Worm (Caenorhabditis elegans) whole organism, mixed stage, embryonic: ENCODE results near the gene F21C10.7.

ENCODE experiments used
- bed-3 ChIP-seq: fragments of 200-800 bp; sonication (Bioruptor generic); optimal IDR thresholded peaks from 3 replicates; lab custom pipeline; 2018; ENCODE audit warnings: mild to moderate bottlenecking, missing genetic modification characterization, moderate library complexity, missing compliant biosample characterization
- blmp-1 ChIP-seq: fragments of 150-350 bp; optimal IDR thresholded peaks from 2 replicates; lab custom pipeline; 2014; ENCODE audit warnings: missing biosample characterization, missing genetic modification characterization
- ceh-39 ChIP-seq: fragments of 150-350 bp; optimal IDR thresholded peaks from 2 replicates; lab custom pipeline; 2014; ENCODE audit warnings: missing biosample characterization, missing genetic modification characterization
- ceh-43 ChIP-seq: fragments of 200-800 bp; sonication (Bioruptor generic); optimal IDR thresholded peaks from 2 replicates; lab custom pipeline; 2018; ENCODE audit warnings: mild to moderate bottlenecking, missing genetic modification characterization, moderate library complexity, missing compliant biosample characterization
- ceh-83 ChIP-seq: fragments of 200-800 bp; sonication (Bioruptor generic); optimal IDR thresholded peaks from 2 replicates; lab custom pipeline; 2018; ENCODE audit warnings: mild to moderate bottlenecking, missing genetic modification characterization, missing compliant biosample characterization
- ces-1 ChIP-seq: fragments of 150-350 bp; optimal IDR thresholded peaks from 2 replicates; lab custom pipeline; 2014; ENCODE audit warnings: missing biosample characterization, missing genetic modification reagents, missing genetic modification characterization
- cnd-1 ChIP-seq: fragments of 200-800 bp; sonication (Bioruptor generic); optimal IDR thresholded peaks from 2 replicates; lab custom pipeline; 2018; ENCODE audit warnings: mild to moderate bottlenecking, missing genetic modification characterization, missing compliant biosample characterization
- drap-1 ChIP-seq: fragments of 200-800 bp; sonication (Bioruptor generic); optimal IDR thresholded peaks from 3 replicates; lab custom pipeline; 2018; ENCODE audit warnings: mild to moderate bottlenecking, missing genetic modification characterization, missing compliant biosample characterization
- elt-1 ChIP-seq: sonication (generic microtip); optimal IDR thresholded peaks from 2 replicates; lab custom pipeline; 2017; ENCODE audit warnings: missing genetic modification characterization, mild to moderate bottlenecking, missing compliant biosample characterization, antibody characterized with exemption, moderate library complexity, borderline replicate concordance; ENCODE audit not compliant: insufficient read depth
- elt-3 ChIP-seq: fragments of 150-350 bp; optimal IDR thresholded peaks from 2 replicates; lab custom pipeline; 2014; ENCODE audit warnings: missing biosample characterization, missing genetic modification characterization
- flh-1 ChIP-seq: fragments of 200-800 bp; sonication (Bioruptor generic); optimal IDR thresholded peaks from 2 replicates; lab custom pipeline; 2018; ENCODE audit warnings: mild to moderate bottlenecking, missing genetic modification characterization, moderate library complexity, missing compliant biosample characterization
- ham-2 ChIP-seq: fragments of 200-800 bp; sonication (Bioruptor generic); optimal IDR thresholded peaks from 2 replicates; lab custom pipeline; 2018; ENCODE audit warnings: mild to moderate bottlenecking, missing genetic modification characterization, missing compliant biosample characterization
- hlh-1 ChIP-seq: fragments of 150-350 bp; optimal IDR thresholded peaks from 2 replicates; lab custom pipeline; 2014; ENCODE audit warnings: missing biosample characterization, missing genetic modification reagents, missing genetic modification characterization
- lin-13 ChIP-seq: fragments of 150-350 bp; optimal IDR thresholded peaks from 2 replicates; lab custom pipeline; 2014; ENCODE audit warnings: missing biosample characterization, missing genetic modification characterization
- lin-32 ChIP-seq: fragments of 200-800 bp; sonication (Bioruptor generic); optimal IDR thresholded peaks from 2 replicates; lab custom pipeline; 2018; ENCODE audit warnings: mild to moderate bottlenecking, missing genetic modification characterization, missing compliant biosample characterization
- lsy-2 ChIP-seq: fragments of 150-350 bp; optimal IDR thresholded peaks from 2 replicates; lab custom pipeline; 2014; ENCODE audit warnings: missing biosample characterization, missing genetic modification characterization
- mab-5 ChIP-seq: fragments of 150-350 bp; optimal IDR thresholded peaks from 2 replicates; lab custom pipeline; 2014; ENCODE audit warnings: missing biosample characterization, missing genetic modification characterization
- mep-1 ChIP-seq: fragments of 150-350 bp; optimal IDR thresholded peaks from 2 replicates; lab custom pipeline; 2017; ENCODE audit warnings: missing biosample characterization, missing genetic modification reagents, missing genetic modification characterization, inconsistent platforms
- mls-2 ChIP-seq: sonication (generic microtip); optimal IDR thresholded peaks from 2 replicates; lab custom pipeline; 2016; ENCODE audit warnings: mild to moderate bottlenecking, missing genetic modification characterization, moderate library complexity, missing compliant biosample characterization
- nhr-12 ChIP-seq: fragments of 150-350 bp; optimal IDR thresholded peaks from 2 replicates; lab custom pipeline; 2014; ENCODE audit warnings: missing biosample characterization, missing genetic modification characterization
- nhr-2 ChIP-seq: fragments of 150-350 bp; optimal IDR thresholded peaks from 2 replicates; lab custom pipeline; 2014; ENCODE audit warnings: missing biosample characterization, missing genetic modification characterization
- nhr-237 ChIP-seq: fragments of 150-350 bp; optimal IDR thresholded peaks from 2 replicates; lab custom pipeline; 2014; ENCODE audit warnings: missing biosample characterization, missing genetic modification characterization
- nhr-28 ChIP-seq: fragments of 150-350 bp; optimal IDR thresholded peaks from 2 replicates; lab custom pipeline; 2014; ENCODE audit warnings: missing biosample characterization, missing genetic modification characterization
- nhr-76 ChIP-seq: sonication (generic microtip); optimal IDR thresholded peaks from 2 replicates; lab custom pipeline; 2017; ENCODE audit warnings: missing biosample characterization, missing genetic modification characterization
- pha-4 ChIP-seq: fragments of 150-350 bp; optimal IDR thresholded peaks from 2 replicates; lab custom pipeline; 2018; ENCODE audit warnings: missing biosample characterization, missing genetic modification reagents, missing genetic modification characterization
- sem-2 ChIP-seq: fragments of 200-800 bp; sonication (Bioruptor generic); optimal IDR thresholded peaks from 2 replicates; lab custom pipeline; 2018; ENCODE audit warnings: mild to moderate bottlenecking, missing genetic modification characterization, missing compliant biosample characterization
- snpc-4 ChIP-seq: fragments of 150-350 bp; optimal IDR thresholded peaks from 2 replicates; lab custom pipeline; 2014; ENCODE audit warnings: missing biosample characterization, missing genetic modification characterization
- tbx-8 ChIP-seq: fragments of 200-800 bp; sonication (Bioruptor generic); optimal IDR thresholded peaks from 2 replicates; lab custom pipeline; 2018; ENCODE audit warnings: mild to moderate bottlenecking, missing genetic modification characterization, moderate library complexity, missing compliant biosample characterization
- unc-120 ChIP-seq: sonication (generic microtip); optimal IDR thresholded peaks from 2 replicates; lab custom pipeline; 2017; ENCODE audit warnings: missing genetic modification characterization, missing compliant biosample characterization; ENCODE audit not compliant: poor library complexity, severe bottlenecking
- unc-39 ChIP-seq: fragments of 150-350 bp; optimal IDR thresholded peaks from 2 replicates; lab custom pipeline; 2014; ENCODE audit warnings: missing biosample characterization, missing genetic modification characterization
- unc-62 ChIP-seq: fragments of 150-350 bp; optimal IDR thresholded peaks from 2 replicates; lab custom pipeline; 2014; ENCODE audit warnings: missing biosample characterization, missing genetic modification reagents, missing genetic modification characterization
- zip-8 ChIP-seq: fragments of 150-350 bp; optimal IDR thresholded peaks from 2 replicates; lab custom pipeline; 2014; ENCODE audit warnings: missing biosample characterization, missing genetic modification characterization
- ztf-11 ChIP-seq: fragments of 150-350 bp; optimal IDR thresholded peaks from 2 replicates; lab custom pipeline; 2014; ENCODE audit warnings: missing biosample characterization, missing genetic modification characterization

F21C10.7 gene

DNA sequence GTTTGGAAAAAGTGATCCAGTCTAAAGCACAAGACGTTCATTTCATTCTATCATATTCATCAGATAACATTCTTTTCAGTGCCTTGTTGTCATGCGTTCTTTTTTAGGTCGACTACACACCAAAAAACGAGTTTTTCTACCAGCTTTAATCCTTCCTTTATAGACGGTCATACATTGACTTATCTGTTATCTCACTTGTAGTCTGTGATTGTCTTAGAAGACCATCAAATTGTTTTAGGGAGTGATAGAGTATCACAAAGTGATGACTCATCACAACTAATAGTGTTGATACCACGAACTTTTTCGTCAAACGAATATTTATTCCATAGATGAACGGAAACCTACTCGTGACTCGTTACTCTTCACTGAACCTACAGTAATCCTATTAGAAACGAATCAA is 26.7 kb upstream of the F21C10.7 start:
- TF ChIP-seq pha-4 (tag; lab: Kevin White, UChicago), result no peak
- TF ChIP-seq ham-2 (GFP tag; lab: Kevin White, UChicago), result no peak
- TF ChIP-seq cnd-1, result no peak
- TF ChIP-seq nhr-28 (tag; lab: Kevin White, UChicago), result no peak
- no peak for TF ChIP-seq hlh-1
- no peak for TF ChIP-seq zip-8 (tag; lab: Kevin White, UChicago)
- no peak for TF ChIP-seq unc-120
- TF ChIP-seq nhr-2 (tag; lab: Kevin White, UChicago), result no peak
- TF ChIP-seq nhr-237 (tag; lab: Kevin White, UChicago), result no peak
- TF ChIP-seq unc-62 (GFP tag; lab: Kevin White, UChicago), result no peak
- no peak for TF ChIP-seq sem-2
- no peak for TF ChIP-seq ceh-39 (tag; lab: Kevin White, UChicago)
- no peak for TF ChIP-seq ceh-43 (GFP tag; lab: Kevin White, UChicago)

ce11 chrV:9088758-9089157 is 23.8 kb upstream of the F21C10.7 start:
- TF ChIP-seq blmp-1 (tag; lab: Kevin White, UChicago) (no peak), mls-2 (tag; lab: Kevin White, UChicago) (peak; percentile 63)

- TF ChIP-seq cnd-1 (no peak), sem-2 (no peak), nhr-2 (tag; lab: Kevin White, UChicago) (no peak), ceh-43 (GFP tag; lab: Kevin White, UChicago) (no peak), bed-3 (GFP tag; lab: Kevin White, UChicago) (no peak), pha-4 (tag; lab: Kevin White, UChicago) (no peak), drap-1 (GFP tag; lab: Kevin White, UChicago) (no peak), mep-1 (tag; lab: Kevin White, UChicago) (no peak), lin-32 (GFP tag; lab: Kevin White, UChicago) (no peak), ces-1 (GFP tag; lab: Kevin White, UChicago) (no peak), nhr-12 (no peak), nhr-76 (tag; lab: Kevin White, UChicago) (no peak), elt-1 (tag; lab: Kevin White, UChicago) (no peak)
These were observed 20.4 kb upstream of the F21C10.7 start, which contains the start of gene T27E4.1 for ce11 chrV:9092209-9092608. T27E4.1 (plus strand) TSS chrV:9092345.

DNA sequence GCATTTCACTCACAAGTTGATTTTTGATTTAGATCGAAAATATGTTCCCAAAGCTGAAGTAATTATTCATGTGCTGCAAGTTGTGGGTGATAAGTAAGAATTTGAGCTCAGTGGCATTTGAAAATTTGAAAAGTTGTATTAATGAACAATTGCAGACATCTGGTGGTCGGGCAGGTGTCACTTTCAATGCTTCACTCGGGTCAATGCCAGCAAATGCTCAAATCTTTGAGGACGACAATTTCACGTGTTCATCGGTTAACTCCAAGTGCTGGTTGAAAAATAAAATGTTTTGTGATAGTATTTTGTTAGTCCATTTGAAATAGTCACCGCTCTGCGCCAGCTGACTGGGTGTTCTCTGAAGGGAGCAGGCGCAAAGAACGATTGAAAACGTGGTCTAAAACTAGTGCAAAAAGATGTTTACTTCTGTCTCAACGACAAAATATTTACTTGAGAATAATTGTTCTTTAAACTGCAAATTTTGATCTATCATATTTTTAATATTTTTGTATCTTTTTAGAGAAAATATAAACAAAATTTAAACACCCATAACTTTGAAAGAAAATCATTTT is 18.4 kb upstream of the F21C10.7 start:
- no peak for TF ChIP-seq unc-120
- no peak for TF ChIP-seq nhr-76 (tag; lab: Kevin White, UChicago)
- peak; percentile 69 for TF ChIP-seq hlh-1
- no peak for TF ChIP-seq ceh-43 (GFP tag; lab: Kevin White, UChicago)
- no peak for TF ChIP-seq pha-4 (tag; lab: Kevin White, UChicago)
- no peak for TF ChIP-seq ceh-83 (GFP tag; lab: Kevin White, UChicago)

- no peak for TF ChIP-seq ham-2 (GFP tag; lab: Kevin White, UChicago)
- no peak for TF ChIP-seq drap-1 (GFP tag; lab: Kevin White, UChicago)
- TF ChIP-seq ceh-39 (tag; lab: Kevin White, UChicago), result no peak
- no peak for TF ChIP-seq sem-2
- TF ChIP-seq unc-39 (tag; lab: Kevin White, UChicago), result no peak
- no peak for TF ChIP-seq mep-1 (tag; lab: Kevin White, UChicago)
- TF ChIP-seq nhr-2 (tag; lab: Kevin White, UChicago), result no peak
- no peak for TF ChIP-seq elt-3 (tag; lab: Kevin White, UChicago)
- no peak for TF ChIP-seq mls-2 (tag; lab: Kevin White, UChicago)
These were observed 17.6 kb upstream of the F21C10.7 start for ce11 chrV:9094976-9095375.

DNA sequence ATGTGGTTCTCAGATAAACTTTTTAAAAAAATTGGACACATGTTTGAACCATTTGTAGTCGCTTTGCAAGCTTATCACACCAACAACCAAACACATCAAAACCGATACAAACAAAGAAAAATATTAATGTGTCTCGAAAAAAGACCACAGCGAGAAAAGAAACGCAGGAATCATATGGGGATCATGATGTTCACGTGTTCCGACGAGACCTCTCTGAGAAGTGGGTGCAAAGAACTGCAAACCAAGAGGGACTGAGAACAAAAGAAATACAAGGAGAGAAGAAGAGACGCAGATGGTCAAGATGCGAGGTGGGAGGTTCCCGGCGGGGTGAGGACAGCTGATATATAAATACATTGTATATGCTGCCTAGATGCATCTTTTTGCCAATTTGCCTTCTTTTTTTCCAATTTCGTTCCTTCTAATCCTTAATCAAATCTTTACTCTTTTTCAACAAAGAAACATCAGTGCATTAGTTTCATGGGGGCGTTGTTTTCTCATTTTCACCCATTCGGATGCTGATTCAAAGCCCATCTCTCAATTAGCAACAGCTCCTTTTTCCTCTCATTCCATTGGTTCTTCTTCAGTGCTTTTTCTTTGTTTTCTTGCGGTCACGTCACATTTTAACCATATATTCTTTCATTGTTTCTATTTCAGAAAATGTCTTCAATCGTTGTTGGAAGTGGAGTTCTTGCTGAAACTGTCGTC is 16.8 kb upstream of the F21C10.7 start, which contains the start of gene F21C10.10:
F21C10.10 (plus strand) TSS at position 655 of the 705 bp plus-strand sequence.
- TF ChIP-seq blmp-1 (tag; lab: Kevin White, UChicago) (no peak), nhr-76 (tag; lab: Kevin White, UChicago) (no peak), nhr-237 (tag; lab: Kevin White, UChicago) (peak; percentile 6), hlh-1 (peak; percentile 88), ces-1 (GFP tag; lab: Kevin White, UChicago) (peak; percentile 64), mab-5 (no peak), ceh-43 (GFP tag; lab: Kevin White, UChicago) (no peak), pha-4 (tag; lab: Kevin White, UChicago) (peak; percentile 61), unc-39 (tag; lab: Kevin White, UChicago) (no peak), drap-1 (GFP tag; lab: Kevin White, UChicago) (peak; percentile 29), elt-1 (tag; lab: Kevin White, UChicago) (peak; percentile 49), snpc-4 (tag; lab: Kevin White, UChicago) (no peak), mep-1 (tag; lab: Kevin White, UChicago) (peak; percentile 62), flh-1 (GFP tag; lab: Kevin White, UChicago) (no peak), lin-13 (tag; lab: Kevin White, UChicago) (no peak), nhr-28 (tag; lab: Kevin White, UChicago) (no peak), ceh-39 (tag; lab: Kevin White, UChicago) (peak; percentile 59), ztf-11 (tag; lab: Kevin White, UChicago) (no peak), unc-120 (peak; percentile 74), mls-2 (tag; lab: Kevin White, UChicago) (no peak), ceh-83 (GFP tag; lab: Kevin White, UChicago) (no peak), cnd-1 (peak; percentile 6), lsy-2 (tag; lab: Kevin White, UChicago) (peak; percentile 28), unc-62 (GFP tag; lab: Kevin White, UChicago) (peak; percentile 87), lin-32 (GFP tag; lab: Kevin White, UChicago) (no peak), tbx-8 (GFP tag; lab: Kevin White, UChicago) (no peak), bed-3 (GFP tag; lab: Kevin White, UChicago) (no peak), zip-8 (tag; lab: Kevin White, UChicago) (no peak), nhr-12 (no peak)
